Worm (Caenorhabditis elegans): ENCODE data around the gene F25B5.3.

Gene F25B5.3

DNA sequence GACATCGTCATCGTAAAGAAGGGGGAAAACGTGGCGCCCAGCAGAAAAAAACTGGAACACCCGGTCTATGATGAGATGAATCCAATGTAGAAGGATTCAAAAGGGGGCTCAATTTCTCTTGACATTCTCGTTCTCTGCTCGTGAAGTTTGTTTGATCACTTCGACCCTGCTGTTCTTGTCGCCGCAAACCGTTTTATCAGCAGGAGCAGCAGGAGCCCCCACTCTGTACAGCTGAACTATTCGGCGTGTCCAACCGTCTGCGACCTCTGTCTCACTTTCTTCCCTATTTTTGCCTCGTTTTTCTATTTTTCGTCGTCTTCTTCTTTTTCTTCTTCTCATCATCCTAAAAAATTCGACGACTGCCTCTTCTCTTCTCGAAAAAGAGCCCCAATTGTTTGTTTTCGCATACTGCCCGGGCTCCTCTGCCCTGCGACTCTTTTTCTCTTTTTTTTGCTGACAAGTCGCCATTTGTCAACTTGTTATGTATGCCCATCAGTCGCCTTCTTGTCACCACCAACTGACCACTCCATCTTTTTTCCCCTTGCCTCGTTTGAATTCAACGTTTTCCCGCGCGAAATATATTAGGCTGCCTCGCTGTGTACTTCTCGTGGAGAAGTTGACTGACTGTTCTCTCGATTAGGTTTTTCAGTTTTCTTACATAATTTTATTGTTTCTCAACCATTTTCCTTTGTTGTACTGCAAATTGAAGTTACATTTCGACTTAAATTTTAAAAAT is 40.5 kb downstream of the F25B5.3 start:
- no peak for TF ChIP-seq lin-38 (GFP tag; IDR thresholded peaks at IDR 0.05)
- TF ChIP-seq attf-4 (tag; optimal IDR thresholded peaks at IDR 0.05), result no peak
- TF ChIP-seq nhr-41 (GFP tag; IDR thresholded peaks at IDR 0.05), result 0 out of 2 replicates have a peak, but pooled peaks have one; percentile 34
- TF ChIP-seq aha-1 (tag), result peak; percentile 42
- peak; percentile 75 for TF ChIP-seq dpl-1 (GFP tag; optimal IDR thresholded peaks at IDR 0.05)
- peak in 1 of 2 experiments; percentile 93 for TF ChIP-seq unc-62 (GFP tag; optimal IDR thresholded peaks at IDR 0.05 in 1 of 2)
- no peak for TF ChIP-seq unc-62 (tag; optimal IDR thresholded peaks at IDR 0.05)
- peak; percentile 27 for TF ChIP-seq hlh-11 (tag; optimal IDR thresholded peaks at IDR 0.05)
- peak in 1 of 2 experiments; percentile 23 for TF ChIP-seq daf-16 (GFP tag; optimal IDR thresholded peaks at IDR 0.05)
- peak; percentile 18 for TF ChIP-seq daf-16 (tag; optimal IDR thresholded peaks at IDR 0.05)
- TF ChIP-seq hmg-1.1 (GFP tag; IDR thresholded peaks at IDR 0.05), result 0 out of 2 replicates have a peak, but pooled peaks have one; percentile 28
- TF ChIP-seq zag-1 (tag; optimal IDR thresholded peaks at IDR 0.05), result no peak
- no peak for TF ChIP-seq ceh-32 (tag; optimal IDR thresholded peaks at IDR 0.05; ENCODE audit: poor library complexity)
- peak; percentile 14 for TF ChIP-seq mep-1 (tag; optimal IDR thresholded peaks at IDR 0.05)
- peak; percentile 66 for TF ChIP-seq mes-2 (tag; optimal IDR thresholded peaks at IDR 0.05; ENCODE audit: poor library complexity, severe bottlenecking)
- TF ChIP-seq arid-1 (GFP tag; conservative IDR thresholded peaks at IDR 0.05), result no peak
- no peak for TF ChIP-seq aly-2 (tag; optimal IDR thresholded peaks at IDR 0.05)
- TF ChIP-seq nhr-237 (tag; optimal IDR thresholded peaks at IDR 0.05), result no peak

ce11 chrIII:5990090-5990489 is 41.4 kb downstream of the F25B5.3 start:
- TF ChIP-seq nhr-48 (tag; optimal IDR thresholded peaks at IDR 0.05) (no peak), dmd-6 (GFP tag; IDR thresholded peaks at IDR 0.05) (0 out of 2 replicates have a peak, but pooled peaks have one; percentile 12), fkh-10 (GFP tag; optimal IDR thresholded peaks at IDR 0.05) (peak; percentile 41), hlh-30 (tag; optimal IDR thresholded peaks at IDR 0.05; ENCODE audit: insufficient read depth) (peak; percentile 21), ctbp-1 (GFP tag; IDR thresholded peaks at IDR 0.05) (peak; percentile 31; the same call in 1 of the 2 replicates), gei-8 (GFP tag; optimal IDR thresholded peaks at IDR 0.05) (no peak), dmd-9 (GFP tag; IDR thresholded peaks at IDR 0.05) (no peak), lim-7 (GFP tag; IDR thresholded peaks at IDR 0.05) (no peak), hlh-11 (tag; optimal IDR thresholded peaks at IDR 0.05) (peak; percentile 9)

ce11 chrIII:5991142-5991930 is 42.7 kb downstream of the F25B5.3 start, which contains the start of gene T04C9.2:
Gene T04C9.2 (plus strand): TSS chrIII:5991880.
- TF ChIP-seq nhr-6 (tag; optimal IDR thresholded peaks at IDR 0.05) (no peak), dmd-6 (GFP tag; IDR thresholded peaks at IDR 0.05) (peak; percentile 51; the same call in 1 of the 2 replicates), nhr-111 (GFP tag; optimal IDR thresholded peaks at IDR 0.05) (no peak), fkh-10 (GFP tag; optimal IDR thresholded peaks at IDR 0.05) (peak; percentile 55), lsy-2 (tag; optimal IDR thresholded peaks at IDR 0.05) (peak in 1 of 2 experiments; percentile 20), ctbp-1 (GFP tag; IDR thresholded peaks at IDR 0.05) (0 out of 2 replicates have a peak, but pooled peaks have one; percentile 45), unc-39 (tag; optimal IDR thresholded peaks at IDR 0.05) (no peak), hlh-30 (tag; optimal IDR thresholded peaks at IDR 0.05; ENCODE audit: insufficient read depth) (peak; percentile 38), aha-1 (tag) (peak; percentile 82), ceh-20 (GFP tag; IDR thresholded peaks at IDR 0.05) (peak; percentile 57; the same call in 1 of the 2 replicates), dve-1 (tag; optimal IDR thresholded peaks at IDR 0.05; ENCODE audit: insufficient read depth) (peak; percentile 50), nhr-41 (GFP tag; IDR thresholded peaks at IDR 0.05) (no peak), lin-39 (tag; optimal IDR thresholded peaks at IDR 0.05) (no peak), lin-38 (GFP tag; IDR thresholded peaks at IDR 0.05) (no peak), daf-16 (GFP tag; optimal IDR thresholded peaks at IDR 0.05) (no peak), daf-16 (tag; optimal IDR thresholded peaks at IDR 0.05) (no peak), hlh-11 (tag; optimal IDR thresholded peaks at IDR 0.05) (peak; percentile 44), spr-1 (tag; optimal IDR thresholded peaks at IDR 0.05) (no peak)

All from whole organism, L4 larva.